Fruit fly (Drosophila melanogaster) whole organism, embryonic: ENCODE results near the gene Als2.

Experiments used
- ATbp ChIP-seq: fragments of 200-800 bp; sonication (Bioruptor generic); optimal IDR thresholded peaks from 2 replicates; lab custom pipeline; 2017; ENCODE audit warnings: missing biosample characterization, mild to moderate bottlenecking, missing genetic modification characterization, missing genetic modification reagents
- CG10321 ChIP-seq: fragments of 200-800 bp; sonication (Bioruptor generic); IDR thresholded peaks from 2 replicates; pipeline ENCODE4 v1.3.6; 2022; ENCODE audit warnings: missing biosample characterization, missing genetic modification characterization
- CG31365 ChIP-seq: fragments of 200-800 bp; sonication (Bioruptor generic); optimal IDR thresholded peaks from 2 replicates; lab custom pipeline; 2018; ENCODE audit warnings: missing biosample characterization, mild to moderate bottlenecking, missing genetic modification characterization
- CG34422 ChIP-seq: fragments of 200-800 bp; sonication (Bioruptor generic); IDR thresholded peaks from 3 replicates; pipeline ENCODE4 v1.3.6; 2022; ENCODE audit warnings: missing biosample characterization, missing genetic modification characterization
- CG3995 ChIP-seq: fragments of 200-800 bp; sonication (Bioruptor generic); optimal IDR thresholded peaks from 3 replicates; lab custom pipeline; 2016; ENCODE audit warnings: missing biosample characterization, missing genetic modification characterization
- CG6175 ChIP-seq: fragments of 200-800 bp; sonication (Bioruptor generic); IDR thresholded peaks from 3 replicates; pipeline ENCODE4 v1.3.6; 2022; ENCODE audit warnings: missing biosample characterization, missing genetic modification characterization
- Doc2 ChIP-seq: fragments of 200-800 bp; sonication (Bioruptor generic); IDR thresholded peaks from 2 replicates; pipeline ENCODE4 v1.3.6; 2022; ENCODE audit warnings: missing biosample characterization, missing genetic modification characterization
- Hand ChIP-seq: fragments of 200-800 bp; sonication (Bioruptor generic); optimal IDR thresholded peaks from 2 replicates; lab custom pipeline; 2017; ENCODE audit warnings: mild to moderate bottlenecking, missing biosample characterization, missing genetic modification reagents, missing genetic modification characterization
- Max ChIP-seq: fragments of 200-800 bp; sonication (Bioruptor generic); optimal IDR thresholded peaks from 2 replicates; lab custom pipeline; 2016; ENCODE audit warnings: missing biosample characterization, mild to moderate bottlenecking, missing genetic modification characterization
- gcm ChIP-seq: fragments of 200-800 bp; sonication (Bioruptor generic); optimal IDR thresholded peaks from 2 replicates; lab custom pipeline; 2019; ENCODE audit warnings: missing biosample characterization, mild to moderate bottlenecking, missing genetic modification characterization, moderate library complexity
- kay ChIP-seq: fragments of 200-800 bp; sonication (Bioruptor generic); optimal IDR thresholded peaks from 2 replicates; lab custom pipeline; 2016; ENCODE audit warnings: missing biosample characterization, missing genetic modification characterization
- tup ChIP-seq: fragments of 200-800 bp; sonication (Bioruptor generic); optimal IDR thresholded peaks from 2 replicates; lab custom pipeline; 2016; ENCODE audit warnings: missing biosample characterization, mild to moderate bottlenecking, missing genetic modification characterization, moderate library complexity
- zfh2 ChIP-seq: fragments of 200-800 bp; sonication (Bioruptor generic); optimal IDR thresholded peaks from 2 replicates; lab custom pipeline; 2016; ENCODE audit warnings: missing biosample characterization, missing genetic modification characterization

- TF ChIP-seq CG6175 (GFP tag; lab: Robert Waterston, UW) = no peak
- no peak for TF ChIP-seq CG31365 (tag; lab: Kevin White, UChicago)
- TF ChIP-seq Hand (GFP tag; lab: Kevin White, UChicago) = no peak
- no peak for TF ChIP-seq tup (GFP tag; lab: Kevin White, UChicago)
- TF ChIP-seq gcm = no peak
- TF ChIP-seq CG3995 = no peak
- no peak for TF ChIP-seq Max (GFP tag; lab: Kevin White, UChicago)
- no peak for TF ChIP-seq Doc2 (GFP tag; lab: Robert Waterston, UW)
- TF ChIP-seq CG10321 (GFP tag; lab: Robert Waterston, UW) = no peak
- no peak for TF ChIP-seq kay (GFP tag; lab: Kevin White, UChicago)
- no peak for TF ChIP-seq ATbp (GFP tag; lab: Kevin White, UChicago)
- no peak for TF ChIP-seq CG34422 (GFP tag; lab: Robert Waterston, UW)
- TF ChIP-seq zfh2 = no peak
Measured at dm6 chr3L:21715974-21716373, 36.4 kb upstream of the Als2 start.
